Fruit fly (Drosophila melanogaster) whole organism, pupa: Measurements from ENCODE around the gene egh.

Source experiments
- CG10348 ChIP-seq: fragments of 200-800 bp; sonication (Bioruptor generic); IDR thresholded peaks from 2 replicates; pipeline ENCODE4 v1.3.6; 2022; ENCODE audit warnings: missing biosample characterization, missing genetic modification characterization
- CG12605 ChIP-seq: fragments of 200-800 bp; sonication (Bioruptor generic); IDR thresholded peaks from 2 replicates; pipeline ENCODE4 v1.3.6; 2022; ENCODE audit warnings: missing biosample characterization, missing genetic modification characterization
- CG13204 ChIP-seq: fragments of 200-800 bp; sonication (Bioruptor generic); optimal IDR thresholded peaks from 2 replicates; lab custom pipeline; 2018; ENCODE audit warnings: missing biosample characterization, mild to moderate bottlenecking, missing genetic modification characterization, moderate library complexity
- CG14655 ChIP-seq: fragments of 200-800 bp; sonication (Bioruptor generic); optimal IDR thresholded peaks from 3 replicates; lab custom pipeline; 2017; ENCODE audit warnings: mild to moderate bottlenecking, missing biosample characterization, missing genetic modification reagents, missing genetic modification characterization
- CG17806 ChIP-seq: fragments of 200-800 bp; sonication (Bioruptor generic); optimal IDR thresholded peaks from 2 replicates; lab custom pipeline; 2018; ENCODE audit warnings: missing biosample characterization, mild to moderate bottlenecking, missing genetic modification characterization, moderate library complexity
- CG32121 ChIP-seq: fragments of 200-800 bp; sonication (Bioruptor generic); IDR thresholded peaks from 2 replicates; pipeline ENCODE4 v1.3.6; 2022; ENCODE audit warnings: missing biosample characterization, missing genetic modification characterization
- CG34367 ChIP-seq: fragments of 200-800 bp; sonication (Bioruptor generic); optimal IDR thresholded peaks from 2 replicates; lab custom pipeline; 2018; ENCODE audit warnings: missing biosample characterization, mild to moderate bottlenecking, missing genetic modification characterization
- CG4496 ChIP-seq: fragments of 200-800 bp; sonication (Bioruptor generic); IDR thresholded peaks from 3 replicates; pipeline ENCODE4 v1.3.6; 2022; ENCODE audit warnings: missing biosample characterization, missing genetic modification characterization
- D1 ChIP-seq: fragments of 200-800 bp; sonication (Bioruptor generic); optimal IDR thresholded peaks from 2 replicates; lab custom pipeline; 2018; ENCODE audit warnings: missing biosample characterization, mild to moderate bottlenecking, missing genetic modification characterization, moderate library complexity
- EcR ChIP-seq: fragments of 200-800 bp; sonication (Bioruptor generic); optimal IDR thresholded peaks from 3 replicates; lab custom pipeline; 2019; ENCODE audit warnings: missing biosample characterization, missing genetic modification characterization, mild to moderate bottlenecking, moderate library complexity, missing genetic modification reagents
- Pif1B ChIP-seq: fragments of 200-800 bp; sonication (Bioruptor generic); optimal IDR thresholded peaks from 3 replicates; lab custom pipeline; 2016; ENCODE audit warnings: missing biosample characterization, missing genetic modification characterization
- Snoo ChIP-seq: fragments of 200-800 bp; sonication (Bioruptor generic); optimal IDR thresholded peaks from 3 replicates; lab custom pipeline; 2017; ENCODE audit warnings: missing biosample characterization, mild to moderate bottlenecking, missing genetic modification characterization, inconsistent platforms
- fd96Ca ChIP-seq: fragments of 200-800 bp; sonication (Bioruptor generic); IDR thresholded peaks from 3 replicates; pipeline ENCODE4 v1.3.6; 2022; ENCODE audit warnings: missing biosample characterization, missing genetic modification characterization
- rn ChIP-seq: fragments of 200-800 bp; sonication (Bioruptor generic); IDR thresholded peaks from 2 replicates; pipeline ENCODE4 v1.3.6; 2022; ENCODE audit warnings: missing biosample characterization, missing genetic modification characterization

- TF ChIP-seq D1 (tag; lab: Kevin White, UChicago) (no peak), rn (GFP tag; lab: Robert Waterston, UW) (peak; percentile 64), CG34367 (tag; lab: Kevin White, UChicago) (peak; percentile 47), Snoo (tag; lab: Kevin White, UChicago) (peak; percentile 71), fd96Ca (GFP tag; lab: Robert Waterston, UW) (peak; percentile 80), CG14655 (GFP tag; lab: Kevin White, UChicago) (no peak), EcR (no peak), CG10348 (GFP tag; lab: Robert Waterston, UW) (no peak), Pif1B (peak; percentile 87), CG4496 (GFP tag; lab: Robert Waterston, UW) (peak; percentile 91), CG17806 (tag; lab: Kevin White, UChicago) (peak; percentile 75), CG12605 (GFP tag; lab: Robert Waterston, UW) (peak; percentile 72), CG13204 (no peak), CG32121 (peak; percentile 79)
Observed at dm6 chrX:2608470-2609157, 20.3 kb downstream of the egh start, which contains the start of gene Smyd3.
